Worm (Caenorhabditis elegans) whole organism, late embryonic: ENCODE data around the gene odd-2.

Experiments
- C08G9.2 ChIP-seq: sonication (generic microtip); optimal IDR thresholded peaks from 2 replicates; lab custom pipeline; 2016; ENCODE audit warnings: mild to moderate bottlenecking, missing genetic modification characterization, moderate library complexity, missing compliant biosample characterization
- C38D4.7 ChIP-seq: fragments of 200-800 bp; sonication (Bioruptor generic); optimal IDR thresholded peaks from 2 replicates; lab custom pipeline; 2018; ENCODE audit warnings: mild to moderate bottlenecking, missing genetic modification characterization, moderate library complexity, missing compliant biosample characterization
- K02D7.2 ChIP-seq: sonication (generic microtip); optimal IDR thresholded peaks from 2 replicates; lab custom pipeline; 2017; ENCODE audit warnings: mild to moderate bottlenecking, missing genetic modification characterization, missing compliant biosample characterization
- K09A11.1 ChIP-seq: sonication (generic microtip); optimal IDR thresholded peaks from 2 replicates; lab custom pipeline; 2017; ENCODE audit warnings: antibody characterized with exemption, mild to moderate bottlenecking, missing genetic modification characterization, missing compliant biosample characterization; ENCODE audit not compliant: insufficient read depth
- Y22D7AL.16 ChIP-seq: sonication (generic microtip); optimal IDR thresholded peaks from 2 replicates; lab custom pipeline; 2016; ENCODE audit warnings: missing genetic modification characterization, missing compliant biosample characterization
- ahr-1 ChIP-seq: sonication (generic microtip); optimal IDR thresholded peaks from 2 replicates; lab custom pipeline; 2016; ENCODE audit warnings: missing genetic modification characterization, missing compliant biosample characterization
- ama-1 ChIP-seq: fragments of 150-350 bp; optimal IDR thresholded peaks from 2 replicates; lab custom pipeline; 2014
- ceh-14 ChIP-seq: sonication (generic microtip); optimal IDR thresholded peaks from 2 replicates; lab custom pipeline; 2016; ENCODE audit warnings: missing genotype, missing genetic modification characterization, missing compliant biosample characterization
- ceh-19 ChIP-seq: fragments of 200-800 bp; sonication (Bioruptor generic); optimal IDR thresholded peaks from 2 replicates; lab custom pipeline; 2018; ENCODE audit warnings: mild to moderate bottlenecking, missing genetic modification characterization, missing compliant biosample characterization
- ceh-2 ChIP-seq: sonication (generic microtip); optimal IDR thresholded peaks from 2 replicates; lab custom pipeline; 2016; ENCODE audit warnings: missing genotype, missing genetic modification characterization, missing compliant biosample characterization
- ceh-24 ChIP-seq: sonication (generic microtip); optimal IDR thresholded peaks from 2 replicates; lab custom pipeline; 2016; ENCODE audit warnings: mild to moderate bottlenecking, missing genetic modification characterization, missing compliant biosample characterization
- ceh-30 ChIP-seq: fragments of 150-350 bp; optimal IDR thresholded peaks from 2 replicates; lab custom pipeline; 2014; ENCODE audit warnings: missing biosample characterization, missing genetic modification characterization
- ceh-31 ChIP-seq: sonication (generic microtip); optimal IDR thresholded peaks from 2 replicates; lab custom pipeline; 2016; ENCODE audit warnings: missing genetic modification characterization, missing compliant biosample characterization
- dmd-4 ChIP-seq: sonication (generic microtip); optimal IDR thresholded peaks from 2 replicates; lab custom pipeline; 2016; ENCODE audit warnings: borderline replicate concordance, missing genetic modification characterization, missing compliant biosample characterization
- elt-2 ChIP-seq: sonication (generic microtip); optimal IDR thresholded peaks from 2 replicates; lab custom pipeline; 2016; ENCODE audit warnings: missing genetic modification reagents, missing genetic modification characterization, missing compliant biosample characterization
- elt-4 ChIP-seq: sonication (generic microtip); optimal IDR thresholded peaks from 2 replicates; lab custom pipeline; 2016; ENCODE audit warnings: missing genetic modification characterization, missing compliant biosample characterization
- ets-4 ChIP-seq: sonication (generic microtip); optimal IDR thresholded peaks from 2 replicates; lab custom pipeline; 2016; ENCODE audit warnings: missing genetic modification characterization, missing compliant biosample characterization
- eyg-1 ChIP-seq: sonication (generic microtip); optimal IDR thresholded peaks from 2 replicates; lab custom pipeline; 2016; ENCODE audit warnings: missing genotype, missing genetic modification characterization, missing compliant biosample characterization
- fkh-10 ChIP-seq: fragments of 150-350 bp; optimal IDR thresholded peaks from 2 replicates; lab custom pipeline; 2014; ENCODE audit warnings: missing biosample characterization, missing genetic modification reagents, missing genetic modification characterization
- gmeb-2 ChIP-seq: sonication (generic microtip); optimal IDR thresholded peaks from 2 replicates; lab custom pipeline; 2016; ENCODE audit warnings: missing genetic modification characterization, inconsistent platforms, missing compliant biosample characterization
- hlh-13 ChIP-seq: fragments of 200-800 bp; sonication (Bioruptor generic); optimal IDR thresholded peaks from 2 replicates; lab custom pipeline; 2018; ENCODE audit warnings: mild to moderate bottlenecking, missing genetic modification characterization, missing compliant biosample characterization
- hlh-15 ChIP-seq: sonication (generic microtip); optimal IDR thresholded peaks from 2 replicates; lab custom pipeline; 2016; ENCODE audit warnings: missing genetic modification characterization, missing compliant biosample characterization
- hlh-6 ChIP-seq: sonication (generic microtip); optimal IDR thresholded peaks from 2 replicates; lab custom pipeline; 2016; ENCODE audit warnings: missing genotype, missing genetic modification characterization, missing compliant biosample characterization
- lin-11 ChIP-seq: fragments of 200-800 bp; sonication (Bioruptor generic); optimal IDR thresholded peaks from 2 replicates; lab custom pipeline; 2018; ENCODE audit warnings: mild to moderate bottlenecking, missing genetic modification characterization, missing compliant biosample characterization
- madf-2 ChIP-seq: sonication (generic microtip); optimal IDR thresholded peaks from 2 replicates; lab custom pipeline; 2017; ENCODE audit warnings: missing genetic modification characterization, missing compliant biosample characterization
- nfya-1 ChIP-seq: sonication (generic microtip); optimal IDR thresholded peaks from 2 replicates; lab custom pipeline; 2017; ENCODE audit warnings: missing genetic modification characterization, mild to moderate bottlenecking, missing compliant biosample characterization, antibody characterized with exemption, moderate library complexity
- nhr-11 ChIP-seq: fragments of 150-350 bp; optimal IDR thresholded peaks from 2 replicates; lab custom pipeline; 2014; ENCODE audit warnings: missing biosample characterization, missing genetic modification characterization
- nhr-232 ChIP-seq: sonication (generic microtip); optimal IDR thresholded peaks from 2 replicates; lab custom pipeline; 2016; ENCODE audit warnings: missing genetic modification characterization, missing compliant biosample characterization
- npax-4 ChIP-seq: sonication (generic microtip); optimal IDR thresholded peaks from 2 replicates; lab custom pipeline; 2016; ENCODE audit warnings: missing genetic modification characterization, missing compliant biosample characterization
- odd-2 ChIP-seq: sonication (generic microtip); optimal IDR thresholded peaks from 2 replicates; lab custom pipeline; 2017; ENCODE audit warnings: antibody characterized with exemption, mild to moderate bottlenecking, missing genetic modification characterization, missing compliant biosample characterization
- pag-3 ChIP-seq: sonication (generic microtip); optimal IDR thresholded peaks from 2 replicates; lab custom pipeline; 2016; ENCODE audit warnings: missing compliant biosample characterization, missing genetic modification characterization, borderline replicate concordance
- pat-9 ChIP-seq: fragments of 200-800 bp; sonication (Bioruptor generic); optimal IDR thresholded peaks from 2 replicates; lab custom pipeline; 2018; ENCODE audit warnings: mild to moderate bottlenecking, missing genetic modification characterization, moderate library complexity, missing compliant biosample characterization
- pha-2 ChIP-seq: sonication (generic microtip); optimal IDR thresholded peaks from 2 replicates; lab custom pipeline; 2017; ENCODE audit warnings: mild to moderate bottlenecking, missing genetic modification characterization, missing compliant biosample characterization
- pha-4 ChIP-seq: fragments of 150-350 bp; optimal IDR thresholded peaks from 2 replicates; lab custom pipeline; 2018; ENCODE audit warnings: missing biosample characterization, missing genetic modification reagents, missing genetic modification characterization
- pqm-1 ChIP-seq: sonication (generic microtip); optimal IDR thresholded peaks from 2 replicates; lab custom pipeline; 2016; ENCODE audit warnings: missing genetic modification characterization, missing compliant biosample characterization
- pros-1 ChIP-seq: fragments of 150-350 bp; optimal IDR thresholded peaks from 2 replicates; lab custom pipeline; 2014; ENCODE audit warnings: missing biosample characterization, missing genetic modification reagents, missing genetic modification characterization
- ref-2 ChIP-seq: sonication (generic microtip); optimal IDR thresholded peaks from 2 replicates; lab custom pipeline; 2016; ENCODE audit warnings: missing genetic modification characterization, missing compliant biosample characterization
- sox-2 ChIP-seq: fragments of 200-800 bp; sonication (Bioruptor generic); IDR thresholded peaks from 2 replicates; pipeline ENCODE4 v1.3.6; 2022; ENCODE audit warnings: missing genetic modification reagents, missing genetic modification characterization, missing compliant biosample characterization
- sox-4 ChIP-seq: sonication (generic microtip); optimal IDR thresholded peaks from 2 replicates; lab custom pipeline; 2017; ENCODE audit warnings: mild to moderate bottlenecking, missing genetic modification characterization, inconsistent platforms, missing compliant biosample characterization
- syd-9 ChIP-seq: sonication (generic microtip); optimal IDR thresholded peaks from 2 replicates; lab custom pipeline; 2016; ENCODE audit warnings: mild to moderate bottlenecking, missing genetic modification characterization, moderate library complexity, missing compliant biosample characterization
- tbx-2 ChIP-seq: sonication (generic microtip); optimal IDR thresholded peaks from 2 replicates; lab custom pipeline; 2016; ENCODE audit warnings: missing genetic modification characterization, missing compliant biosample characterization
- unc-42 ChIP-seq: sonication (generic microtip); optimal IDR thresholded peaks from 2 replicates; lab custom pipeline; 2016; ENCODE audit warnings: missing genotype, missing genetic modification characterization, missing compliant biosample characterization
- zip-5 ChIP-seq: sonication (generic microtip); optimal IDR thresholded peaks from 2 replicates; lab custom pipeline; 2016; ENCODE audit warnings: missing genetic modification characterization, missing compliant biosample characterization

The odd-2 gene

ce11 chrX:6207687-6208088 is 47.4 kb upstream of the odd-2 start, which contains the start of gene T13C5.6 (continued):
- TF ChIP-seq pros-1 (tag; lab: Kevin White, UChicago) (peak; percentile 66), nfya-1 (tag; lab: Kevin White, UChicago) (peak; percentile 86), ceh-2 (tag; lab: Kevin White, UChicago) (peak; percentile 98), hlh-13 (peak; percentile 96), eyg-1 (peak; percentile 97), ceh-30 (tag; lab: Kevin White, UChicago) (peak; percentile 97), C08G9.2 (tag; lab: Kevin White, UChicago) (peak; percentile 95), hlh-15 (tag; lab: Kevin White, UChicago) (peak; percentile 99), gmeb-2 (tag; lab: Kevin White, UChicago) (peak; percentile 98), pqm-1 (tag; lab: Kevin White, UChicago) (peak; percentile 92), ama-1 (lab: Kevin White, UChicago) (no peak), pha-2 (tag; lab: Kevin White, UChicago) (peak; percentile 95), C38D4.7 (GFP tag; lab: Kevin White, UChicago) (peak; percentile 94), tbx-2 (tag; lab: Kevin White, UChicago) (peak; percentile 98), Y22D7AL.16 (tag; lab: Kevin White, UChicago) (peak; percentile 95), elt-4 (peak; percentile 95), ceh-24 (peak; percentile 96), ets-4 (tag; lab: Kevin White, UChicago) (peak; percentile 96), fkh-10 (peak; percentile 82), hlh-6 (tag; lab: Kevin White, UChicago) (peak; percentile 98), lin-11 (tag; lab: Kevin White, UChicago) (peak; percentile 92), ceh-14 (tag; lab: Kevin White, UChicago) (peak; percentile 97), madf-2 (peak; percentile 95), odd-2 (tag; lab: Kevin White, UChicago) (peak; percentile 74), K02D7.2 (tag; lab: Kevin White, UChicago) (peak; percentile 93), syd-9 (tag; lab: Kevin White, UChicago) (peak; percentile 97), ceh-19 (peak; percentile 97), sox-2 (GFP tag; lab: Robert Waterston, UW) (peak; percentile 96), pat-9 (peak; percentile 98), ahr-1 (tag; lab: Kevin White, UChicago) (peak; percentile 93), sox-4 (tag; lab: Kevin White, UChicago) (peak; percentile 99), K09A11.1 (tag; lab: Kevin White, UChicago) (peak; percentile 82), ceh-31 (tag; lab: Kevin White, UChicago) (peak; percentile 97), pha-4 (tag; lab: Kevin White, UChicago) (no peak), npax-4 (peak; percentile 94), elt-2 (peak; percentile 98)
- TF ChIP-seq, all 69 proteins: peak for 65

- TF ChIP-seq dmd-4 (no peak), pag-3 (tag; lab: Kevin White, UChicago) (no peak), nhr-232 (tag; lab: Kevin White, UChicago) (no peak), eyg-1 (no peak), syd-9 (tag; lab: Kevin White, UChicago) (no peak), zip-5 (tag; lab: Kevin White, UChicago) (no peak), lin-11 (tag; lab: Kevin White, UChicago) (no peak), pha-4 (tag; lab: Kevin White, UChicago) (no peak), elt-2 (no peak), ref-2 (tag; lab: Kevin White, UChicago) (no peak), nhr-11 (tag; lab: Kevin White, UChicago) (no peak), gmeb-2 (tag; lab: Kevin White, UChicago) (no peak), unc-42 (tag; lab: Kevin White, UChicago) (no peak), nfya-1 (tag; lab: Kevin White, UChicago) (no peak)
Observed at ce11 chrX:6206305-6206704, 46.0 kb upstream of the odd-2 start, which contains the start of gene mtp-18. Gene mtp-18, minus strand, starts transcription at chrX:6206405.
